Fruit fly (Drosophila melanogaster) whole organism, embryonic: ENCODE results near the gene cert.

ENCODE experiments used
- ATbp ChIP-seq: fragments of 200-800 bp; sonication (Bioruptor generic); optimal IDR thresholded peaks from 2 replicates; lab custom pipeline; 2017; ENCODE audit warnings: missing biosample characterization, mild to moderate bottlenecking, missing genetic modification characterization, missing genetic modification reagents
- Antp ChIP-seq: fragments of 200-800 bp; sonication (Bioruptor generic); optimal IDR thresholded peaks from 3 replicates; lab custom pipeline; 2016; ENCODE audit warnings: missing biosample characterization, missing genetic modification characterization
- Atf3 ChIP-seq: fragments of 200-800 bp; sonication (Bioruptor generic); optimal IDR thresholded peaks from 3 replicates; lab custom pipeline; 2016; ENCODE audit warnings: missing biosample characterization, missing genetic modification characterization
- BEAF-32 ChIP-seq: fragments of 200-800 bp; sonication (Bioruptor generic); optimal IDR thresholded peaks from 3 replicates; lab custom pipeline; 2017; ENCODE audit warnings: missing biosample characterization, missing genetic modification characterization, mild to moderate bottlenecking, moderate library complexity, missing genetic modification reagents
- BtbVII ChIP-seq: fragments of 200-800 bp; sonication (Bioruptor generic); optimal IDR thresholded peaks from 3 replicates; lab custom pipeline; 2017; ENCODE audit warnings: missing biosample characterization, mild to moderate bottlenecking, missing genetic modification characterization
- CG10366 ChIP-seq: fragments of 200-800 bp; sonication (Bioruptor generic); IDR thresholded peaks from 2 replicates; pipeline ENCODE4 v1.3.6; 2022; ENCODE audit warnings: missing biosample characterization, missing genetic modification characterization
- CG11695 ChIP-seq: fragments of 200-800 bp; sonication (Bioruptor generic); IDR thresholded peaks from 3 replicates; pipeline ENCODE4 v1.3.6; 2022; ENCODE audit warnings: missing biosample characterization, missing genetic modification characterization
- CG12299 ChIP-seq: fragments of 200-800 bp; sonication (Bioruptor generic); optimal IDR thresholded peaks from 2 replicates; lab custom pipeline; 2018; ENCODE audit warnings: missing biosample characterization, mild to moderate bottlenecking, missing genetic modification characterization
- CG12391 ChIP-seq: fragments of 200-800 bp; sonication (Bioruptor generic); optimal IDR thresholded peaks from 3 replicates; lab custom pipeline; 2018; ENCODE audit warnings: missing biosample characterization, mild to moderate bottlenecking, missing genetic modification characterization, moderate library complexity
- CG14014 ChIP-seq: fragments of 200-800 bp; sonication (Bioruptor generic); IDR thresholded peaks from 2 replicates; pipeline ENCODE4 v1.3.6; 2022; ENCODE audit warnings: missing biosample characterization, missing genetic modification characterization
- CG14860 ChIP-seq: fragments of 200-800 bp; sonication (Bioruptor generic); IDR thresholded peaks from 3 replicates; pipeline ENCODE4 v1.3.6; 2022; ENCODE audit warnings: missing biosample characterization, missing genetic modification characterization; ENCODE audit not compliant: partially characterized antibody
- CG17186 ChIP-seq: fragments of 200-800 bp; sonication (Bioruptor generic); optimal IDR thresholded peaks from 3 replicates; lab custom pipeline; 2017; ENCODE audit warnings: missing biosample characterization, missing genetic modification reagents, missing genetic modification characterization
- CG17385 ChIP-seq: fragments of 200-800 bp; sonication (Bioruptor generic); optimal IDR thresholded peaks from 3 replicates; lab custom pipeline; 2018; ENCODE audit warnings: missing biosample characterization, mild to moderate bottlenecking, missing genetic modification characterization
- CG17568 ChIP-seq: fragments of 200-800 bp; sonication (Bioruptor generic); optimal IDR thresholded peaks from 2 replicates; lab custom pipeline; 2018; ENCODE audit warnings: missing biosample characterization, mild to moderate bottlenecking, missing genetic modification characterization, moderate library complexity
- CG17612 ChIP-seq: fragments of 200-800 bp; sonication (Bioruptor generic); IDR thresholded peaks from 2 replicates; pipeline ENCODE4 v1.3.6; 2022; ENCODE audit warnings: missing biosample characterization, missing genetic modification characterization
- CG1792 ChIP-seq: fragments of 200-800 bp; sonication (Bioruptor generic); optimal IDR thresholded peaks from 2 replicates; lab custom pipeline; 2016; ENCODE audit warnings: missing biosample characterization, missing genetic modification characterization
- CG2120 ChIP-seq: fragments of 200-800 bp; sonication (Bioruptor generic); optimal IDR thresholded peaks from 3 replicates; lab custom pipeline; 2016; ENCODE audit warnings: missing biosample characterization, missing genetic modification characterization
- CG2199 ChIP-seq: fragments of 200-800 bp; sonication (Bioruptor generic); IDR thresholded peaks from 3 replicates; pipeline ENCODE4 v1.3.6; 2022; ENCODE audit warnings: missing biosample characterization, missing genetic modification characterization
- CG2678 ChIP-seq: fragments of 200-800 bp; sonication (Bioruptor generic); optimal IDR thresholded peaks from 3 replicates; lab custom pipeline; 2019; ENCODE audit warnings: missing biosample characterization, mild to moderate bottlenecking, missing genetic modification characterization, moderate library complexity
- CG30431 ChIP-seq: fragments of 200-800 bp; sonication (Bioruptor generic); optimal IDR thresholded peaks from 2 replicates; lab custom pipeline; 2017; ENCODE audit warnings: missing biosample characterization, missing genetic modification characterization
- CG4360 ChIP-seq: fragments of 200-800 bp; sonication (Bioruptor generic); IDR thresholded peaks from 2 replicates; pipeline ENCODE4 v1.3.6; 2022; ENCODE audit warnings: missing biosample characterization, missing genetic modification characterization
- CG8359 ChIP-seq: fragments of 200-800 bp; sonication (Bioruptor generic); optimal IDR thresholded peaks from 2 replicates; lab custom pipeline; 2017; ENCODE audit warnings: missing biosample characterization, mild to moderate bottlenecking, missing genetic modification characterization, borderline replicate concordance
- CG9215 ChIP-seq: fragments of 200-800 bp; sonication (Bioruptor generic); IDR thresholded peaks from 2 replicates; pipeline ENCODE4 v1.3.6; 2022; ENCODE audit warnings: missing biosample characterization, missing genetic modification characterization
- D ChIP-seq, 2 experiments: fragments of 200-800 bp in 1 of 2; fragments of >200 bp in 1 of 2; sonication (Bioruptor generic) in 1 of 2; optimal IDR thresholded peaks; 2 replicates in 1 of 2; 3 replicates in 1 of 2; lab custom pipeline; 2017; ENCODE audit warnings: mild to moderate bottlenecking in 1 of 2, missing biosample characterization in 1 of 2, missing genetic modification characterization in 1 of 2, missing genetic modification reagents in 1 of 2
- E2f2 ChIP-seq: fragments of 200-800 bp; sonication (Bioruptor generic); IDR thresholded peaks from 2 replicates; pipeline ENCODE4 v1.3.6; 2022; ENCODE audit warnings: missing biosample characterization, missing genetic modification characterization
- Fer3 ChIP-seq: fragments of 200-800 bp; sonication (Bioruptor generic); optimal IDR thresholded peaks from 2 replicates; lab custom pipeline; 2018; ENCODE audit warnings: missing biosample characterization, mild to moderate bottlenecking, missing genetic modification characterization, moderate library complexity
- Gug ChIP-seq: fragments of 200-800 bp; sonication (Bioruptor generic); IDR thresholded peaks from 4 replicates; pipeline ENCODE4 v1.3.6; 2022; ENCODE audit warnings: missing biosample characterization, missing genetic modification characterization
- H2.0 ChIP-seq: fragments of 200-800 bp; sonication (Bioruptor generic); IDR thresholded peaks from 2 replicates; pipeline ENCODE4 v1.3.6; 2022; ENCODE audit warnings: missing biosample characterization, missing genetic modification characterization
- HLH3B ChIP-seq: fragments of 200-800 bp; sonication (Bioruptor generic); IDR thresholded peaks from 2 replicates; pipeline ENCODE4 v1.3.6; 2022; ENCODE audit warnings: missing biosample characterization, missing genetic modification characterization
- Hey ChIP-seq: fragments of 200-800 bp; sonication (Bioruptor generic); optimal IDR thresholded peaks from 3 replicates; lab custom pipeline; 2018; ENCODE audit warnings: missing biosample characterization, mild to moderate bottlenecking, missing genetic modification characterization
- HmgZ ChIP-seq: fragments of 200-800 bp; sonication (Bioruptor generic); optimal IDR thresholded peaks from 2 replicates; lab custom pipeline; 2018; ENCODE audit warnings: missing biosample characterization, mild to moderate bottlenecking, missing genetic modification characterization
- Hsf ChIP-seq: fragments of 200-800 bp; sonication (Bioruptor generic); optimal IDR thresholded peaks from 3 replicates; lab custom pipeline; 2016; ENCODE audit warnings: missing biosample characterization, missing genetic modification characterization
- NC2β ChIP-seq: fragments of 200-800 bp; sonication (Bioruptor generic); optimal IDR thresholded peaks from 2 replicates; lab custom pipeline; 2016; ENCODE audit warnings: missing biosample characterization, missing genetic modification characterization
- Pdp1 ChIP-seq, 2 experiments: fragments of 200-800 bp; sonication (Bioruptor generic); optimal IDR thresholded peaks; 3 replicates each; lab custom pipeline; 2016; ENCODE audit warnings: missing biosample characterization in 2 of 2, missing genetic modification characterization in 2 of 2, mild to moderate bottlenecking in 1 of 2, moderate library complexity in 1 of 2
- Ravus ChIP-seq: fragments of 200-800 bp; sonication (Bioruptor generic); IDR thresholded peaks from 2 replicates; pipeline ENCODE4 v1.3.6; 2022; ENCODE audit warnings: missing biosample characterization, missing genetic modification characterization
- Sry-β ChIP-seq: fragments of 200-800 bp; sonication (Bioruptor generic); optimal IDR thresholded peaks from 2 replicates; lab custom pipeline; 2018; ENCODE audit warnings: missing biosample characterization, mild to moderate bottlenecking, missing genetic modification characterization, moderate library complexity
- da ChIP-seq: fragments of 200-800 bp; sonication (Bioruptor generic); optimal IDR thresholded peaks from 2 replicates; lab custom pipeline; 2016; ENCODE audit warnings: missing biosample characterization, missing genetic modification characterization
- fru ChIP-seq: fragments of >200 bp; optimal IDR thresholded peaks from 2 replicates; lab custom pipeline; 2017
- kay ChIP-seq: fragments of 200-800 bp; sonication (Bioruptor generic); optimal IDR thresholded peaks from 2 replicates; lab custom pipeline; 2016; ENCODE audit warnings: missing biosample characterization, missing genetic modification characterization
- kni ChIP-seq: fragments of 200-800 bp; sonication (Bioruptor generic); optimal IDR thresholded peaks from 3 replicates; lab custom pipeline; 2017; ENCODE audit warnings: mild to moderate bottlenecking, missing biosample characterization, missing genetic modification reagents, missing genetic modification characterization
- knrl ChIP-seq: fragments of 200-800 bp; sonication (Bioruptor generic); IDR thresholded peaks from 3 replicates; pipeline ENCODE4 v1.3.6; 2022; ENCODE audit warnings: missing biosample characterization, missing genetic modification characterization; ENCODE audit not compliant: partially characterized antibody
- nom ChIP-seq: fragments of 200-800 bp; sonication (Bioruptor generic); optimal IDR thresholded peaks from 2 replicates; lab custom pipeline; 2017; ENCODE audit warnings: missing biosample characterization, missing genetic modification characterization, mild to moderate bottlenecking, moderate library complexity, missing genetic modification reagents
- onecut ChIP-seq: fragments of 200-800 bp; sonication (Bioruptor generic); IDR thresholded peaks from 2 replicates; pipeline ENCODE4 v1.3.6; 2022; ENCODE audit warnings: missing biosample characterization, missing genetic modification characterization
- phol ChIP-seq: fragments of 200-800 bp; sonication (Bioruptor generic); optimal IDR thresholded peaks from 3 replicates; lab custom pipeline; 2018; ENCODE audit warnings: missing biosample characterization, mild to moderate bottlenecking, missing genetic modification characterization, moderate library complexity
- ranshi ChIP-seq: fragments of 200-800 bp; sonication (Bioruptor generic); IDR thresholded peaks from 2 replicates; pipeline ENCODE4 v1.3.6; 2022; ENCODE audit warnings: missing biosample characterization, missing genetic modification characterization
- sens-2 ChIP-seq: fragments of 200-800 bp; sonication (Bioruptor generic); IDR thresholded peaks from 2 replicates; pipeline ENCODE4 v1.3.6; 2022; ENCODE audit warnings: missing biosample characterization, missing genetic modification characterization
- ssp ChIP-seq: fragments of 200-800 bp; sonication (Bioruptor generic); IDR thresholded peaks from 2 replicates; pipeline ENCODE4 v1.3.6; 2022; ENCODE audit warnings: missing biosample characterization, missing genetic modification characterization
- tap ChIP-seq: fragments of 200-800 bp; optimal IDR thresholded peaks from 3 replicates; lab custom pipeline; 2019; ENCODE audit warnings: missing biosample characterization, mild to moderate bottlenecking, missing genetic modification characterization, moderate library complexity
- tll ChIP-seq, 2 experiments: fragments of 200-800 bp in 1 of 2; fragments of >200 bp in 1 of 2; sonication (Bioruptor generic) in 1 of 2; optimal IDR thresholded peaks; 2 replicates each; lab custom pipeline; 2017 to 2019; ENCODE audit warnings: missing biosample characterization in 2 of 2, missing genetic modification characterization in 2 of 2, mild to moderate bottlenecking in 1 of 2, moderate library complexity in 1 of 2
- zen ChIP-seq: fragments of 200-800 bp; sonication (Bioruptor generic); optimal IDR thresholded peaks from 3 replicates; lab custom pipeline; 2018; ENCODE audit warnings: missing biosample characterization, mild to moderate bottlenecking, missing genetic modification characterization, moderate library complexity
- zfh1 ChIP-seq: fragments of 200-800 bp; sonication (Bioruptor generic); IDR thresholded peaks from 3 replicates; pipeline ENCODE4 v1.3.6; 2022; ENCODE audit warnings: missing biosample characterization, missing genetic modification characterization

The cert gene

DNA sequence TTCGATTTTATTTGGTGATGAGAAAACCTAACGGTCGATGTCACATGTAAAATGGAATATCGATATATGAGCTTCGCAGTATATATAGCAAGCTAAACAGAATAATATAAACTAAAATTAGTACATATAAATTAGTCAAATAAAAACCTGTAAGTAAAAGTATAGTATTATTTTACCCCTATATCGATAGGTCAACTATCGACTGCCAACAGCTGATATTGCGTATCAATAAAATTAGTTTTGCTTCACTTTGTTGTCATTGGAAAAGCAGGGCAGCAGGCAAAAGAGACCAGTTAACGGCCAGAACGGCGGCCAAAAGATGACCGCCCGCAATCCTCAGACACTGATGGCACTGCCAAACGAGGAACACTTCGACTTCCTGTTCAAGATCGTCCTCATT, 7.3 kb upstream of the cert start, which contains the start of gene Rab19 (continued):
- no peak for TF ChIP-seq CG14014 (GFP tag; lab: Robert Waterston, UW)
- TF ChIP-seq BEAF-32 (GFP tag; lab: Kevin White, UChicago): peak; percentile 86
- TF ChIP-seq CG9215: no peak
- no peak for TF ChIP-seq Antp (GFP tag; lab: Kevin White, UChicago)
- no peak for TF ChIP-seq CG2199 (GFP tag; lab: Robert Waterston, UW)
- no peak for TF ChIP-seq BtbVII (GFP tag; lab: Kevin White, UChicago)
- peak; percentile 27 for TF ChIP-seq HmgZ (tag; lab: Kevin White, UChicago)
- TF ChIP-seq kni (GFP tag; lab: Kevin White, UChicago): no peak
- TF ChIP-seq Gug (GFP tag; lab: Robert Waterston, UW): no peak
- TF ChIP-seq tap (tag; lab: Kevin White, UChicago): no peak
- no peak for TF ChIP-seq D (optimal IDR thresholded peaks at IDR 0.05; lab: Kevin White, UChicago)
- TF ChIP-seq D (GFP tag; optimal IDR thresholded peaks at IDR 0.05; lab: Kevin White, UChicago): no peak
- TF ChIP-seq Hsf (GFP tag; lab: Kevin White, UChicago): no peak
- TF ChIP-seq Hey (tag; lab: Kevin White, UChicago): no peak
- no peak for TF ChIP-seq CG8359 (GFP tag; lab: Kevin White, UChicago)
- no peak for TF ChIP-seq CG17186 (GFP tag; lab: Kevin White, UChicago)
- TF ChIP-seq Atf3 (GFP tag; lab: Kevin White, UChicago): no peak
- no peak for TF ChIP-seq CG12299 (tag; lab: Kevin White, UChicago)
- TF ChIP-seq CG17612 (GFP tag; lab: Robert Waterston, UW): no peak
- peak; percentile 16 for TF ChIP-seq zen (tag; lab: Kevin White, UChicago)
- TF ChIP-seq CG10366 (GFP tag; lab: Robert Waterston, UW): no peak
- no peak for TF ChIP-seq CG17568 (GFP tag; lab: Kevin White, UChicago)
- TF ChIP-seq ssp (GFP tag; lab: Robert Waterston, UW): no peak
- no peak for TF ChIP-seq Ravus (GFP tag; lab: Robert Waterston, UW)
- no peak for TF ChIP-seq CG4360
- peak; percentile 3 for TF ChIP-seq CG12391 (tag; lab: Kevin White, UChicago)
- no peak for TF ChIP-seq H2.0 (GFP tag; lab: Robert Waterston, UW)
- TF ChIP-seq tll (GFP tag; optimal IDR thresholded peaks at IDR 0.05; lab: Kevin White, UChicago): peak in 1 of 2 experiments; percentile 18
- no peak for TF ChIP-seq da (GFP tag; lab: Kevin White, UChicago)
- TF ChIP-seq zfh1 (GFP tag; lab: Robert Waterston, UW): no peak
- TF ChIP-seq CG14860: peak; percentile 86
- TF ChIP-seq fru: no peak
- no peak for TF ChIP-seq onecut (GFP tag; lab: Robert Waterston, UW)
- no peak for TF ChIP-seq CG2678 (tag; lab: Kevin White, UChicago)
- TF ChIP-seq HLH3B (GFP tag; lab: Robert Waterston, UW): no peak
- TF ChIP-seq Fer3 (tag; lab: Kevin White, UChicago): no peak
- no peak for TF ChIP-seq CG2120
- TF ChIP-seq sens-2 (GFP tag; lab: Robert Waterston, UW): no peak
- TF ChIP-seq nom: no peak
- no peak for TF ChIP-seq CG11695 (GFP tag; lab: Robert Waterston, UW)
- TF ChIP-seq phol (tag; lab: Kevin White, UChicago): peak; percentile 25
- peak; percentile 87 for TF ChIP-seq knrl (GFP tag; lab: Robert Waterston, UW)
- no peak for TF ChIP-seq Pdp1 (GFP tag; optimal IDR thresholded peaks at IDR 0.05; lab: Kevin White, UChicago)
- TF ChIP-seq ranshi (GFP tag; lab: Robert Waterston, UW): no peak
- no peak for TF ChIP-seq NC2β (GFP tag; lab: Kevin White, UChicago)
- TF ChIP-seq Sry-β (GFP tag; lab: Kevin White, UChicago): no peak
- TF ChIP-seq CG30431: no peak
- TF ChIP-seq CG1792 (GFP tag; lab: Kevin White, UChicago): no peak
- no peak for TF ChIP-seq kay (GFP tag; lab: Kevin White, UChicago)
- TF ChIP-seq ATbp (GFP tag; lab: Kevin White, UChicago): no peak
- TF ChIP-seq E2f2: peak; percentile 48; the same call in 1 of the 2 replicates
- peak; percentile 36 for TF ChIP-seq CG17385 (GFP tag; lab: Kevin White, UChicago)
